Worm (Caenorhabditis elegans) whole organism, late embryonic: ENCODE measurements around the gene F26G1.9.

Source experiments
- F13H6.1 ChIP-seq: sonication (generic microtip); optimal IDR thresholded peaks from 2 replicates; lab custom pipeline; 2016; ENCODE audit warnings: missing genetic modification characterization, missing compliant biosample characterization
- T23F11.4 ChIP-seq: fragments of 200-800 bp; sonication (Bioruptor generic); optimal IDR thresholded peaks from 2 replicates; lab custom pipeline; 2018; ENCODE audit warnings: mild to moderate bottlenecking, missing genetic modification characterization, missing compliant biosample characterization
- ama-1 ChIP-seq: fragments of 150-350 bp; optimal IDR thresholded peaks from 2 replicates; lab custom pipeline; 2014
- ceh-22 ChIP-seq: sonication (generic microtip); optimal IDR thresholded peaks from 2 replicates; lab custom pipeline; 2017; ENCODE audit warnings: missing biosample characterization, missing genetic modification characterization
- ceh-30 ChIP-seq: fragments of 150-350 bp; optimal IDR thresholded peaks from 2 replicates; lab custom pipeline; 2014; ENCODE audit warnings: missing biosample characterization, missing genetic modification characterization
- ceh-34 ChIP-seq: sonication (generic microtip); optimal IDR thresholded peaks from 2 replicates; lab custom pipeline; 2016; ENCODE audit warnings: mild to moderate bottlenecking, missing genetic modification characterization, missing compliant biosample characterization
- ceh-45 ChIP-seq: fragments of 200-800 bp; sonication (Bioruptor generic); IDR thresholded peaks from 2 replicates; pipeline ENCODE4 v1.3.6; 2022; ENCODE audit warnings: missing genetic modification reagents, missing genetic modification characterization, missing compliant biosample characterization
- ceh-48 ChIP-seq: sonication (generic microtip); optimal IDR thresholded peaks from 2 replicates; lab custom pipeline; 2016; ENCODE audit warnings: missing genetic modification characterization, inconsistent platforms, missing compliant biosample characterization
- ceh-9 ChIP-seq: sonication (generic microtip); optimal IDR thresholded peaks from 2 replicates; lab custom pipeline; 2016; ENCODE audit warnings: mild to moderate bottlenecking, missing genetic modification characterization, inconsistent platforms, missing compliant biosample characterization
- che-1 ChIP-seq: sonication (generic microtip); optimal IDR thresholded peaks from 2 replicates; lab custom pipeline; 2016; ENCODE audit warnings: mild to moderate bottlenecking, missing genetic modification characterization, missing compliant biosample characterization
- elt-2 ChIP-seq: sonication (generic microtip); optimal IDR thresholded peaks from 2 replicates; lab custom pipeline; 2016; ENCODE audit warnings: missing genetic modification reagents, missing genetic modification characterization, missing compliant biosample characterization
- elt-4 ChIP-seq: sonication (generic microtip); optimal IDR thresholded peaks from 2 replicates; lab custom pipeline; 2016; ENCODE audit warnings: missing genetic modification characterization, missing compliant biosample characterization
- ets-4 ChIP-seq: sonication (generic microtip); optimal IDR thresholded peaks from 2 replicates; lab custom pipeline; 2016; ENCODE audit warnings: missing genetic modification characterization, missing compliant biosample characterization
- hlh-30 ChIP-seq: sonication (generic microtip); optimal IDR thresholded peaks from 2 replicates; lab custom pipeline; 2017; ENCODE audit warnings: antibody characterized with exemption, missing genetic modification characterization, missing compliant biosample characterization; ENCODE audit not compliant: insufficient read depth
- hlh-8 ChIP-seq: sonication (generic microtip); optimal IDR thresholded peaks from 2 replicates; lab custom pipeline; 2016; ENCODE audit warnings: missing genotype, missing genetic modification characterization, missing compliant biosample characterization
- lim-6 ChIP-seq: sonication (generic microtip); optimal IDR thresholded peaks from 2 replicates; lab custom pipeline; 2016; ENCODE audit warnings: missing genetic modification characterization, missing compliant biosample characterization
- madf-2 ChIP-seq: sonication (generic microtip); optimal IDR thresholded peaks from 2 replicates; lab custom pipeline; 2017; ENCODE audit warnings: missing genetic modification characterization, missing compliant biosample characterization
- mec-3 ChIP-seq: sonication (generic microtip); optimal IDR thresholded peaks from 2 replicates; lab custom pipeline; 2016; ENCODE audit warnings: borderline replicate concordance, missing genetic modification characterization, missing compliant biosample characterization
- nhr-232 ChIP-seq: sonication (generic microtip); optimal IDR thresholded peaks from 2 replicates; lab custom pipeline; 2016; ENCODE audit warnings: missing genetic modification characterization, missing compliant biosample characterization
- npax-4 ChIP-seq: sonication (generic microtip); optimal IDR thresholded peaks from 2 replicates; lab custom pipeline; 2016; ENCODE audit warnings: missing genetic modification characterization, missing compliant biosample characterization
- pax-1 ChIP-seq: fragments of 150-350 bp; optimal IDR thresholded peaks from 2 replicates; lab custom pipeline; 2014; ENCODE audit warnings: missing biosample characterization, missing genetic modification characterization
- pha-2 ChIP-seq: sonication (generic microtip); optimal IDR thresholded peaks from 2 replicates; lab custom pipeline; 2017; ENCODE audit warnings: mild to moderate bottlenecking, missing genetic modification characterization, missing compliant biosample characterization
- pqm-1 ChIP-seq: sonication (generic microtip); optimal IDR thresholded peaks from 2 replicates; lab custom pipeline; 2016; ENCODE audit warnings: missing genetic modification characterization, missing compliant biosample characterization
- ref-2 ChIP-seq: sonication (generic microtip); optimal IDR thresholded peaks from 2 replicates; lab custom pipeline; 2016; ENCODE audit warnings: missing genetic modification characterization, missing compliant biosample characterization
- rnt-1 ChIP-seq: sonication (generic microtip); optimal IDR thresholded peaks from 2 replicates; lab custom pipeline; 2016; ENCODE audit warnings: missing genetic modification characterization, missing compliant biosample characterization
- sdc-2 ChIP-seq: sonication (generic microtip); optimal IDR thresholded peaks from 2 replicates; lab custom pipeline; 2016; ENCODE audit warnings: missing genotype, missing genetic modification characterization, missing compliant biosample characterization
- sox-2 ChIP-seq: fragments of 200-800 bp; sonication (Bioruptor generic); IDR thresholded peaks from 2 replicates; pipeline ENCODE4 v1.3.6; 2022; ENCODE audit warnings: missing genetic modification reagents, missing genetic modification characterization, missing compliant biosample characterization
- tbx-2 ChIP-seq: sonication (generic microtip); optimal IDR thresholded peaks from 2 replicates; lab custom pipeline; 2016; ENCODE audit warnings: missing genetic modification characterization, missing compliant biosample characterization
- tbx-7 ChIP-seq: sonication (generic microtip); optimal IDR thresholded peaks from 2 replicates; lab custom pipeline; 2016; ENCODE audit warnings: missing genotype, missing genetic modification characterization, missing compliant biosample characterization
- unc-3 ChIP-seq, 2 experiments: fragments of 200-800 bp in 1 of 2; sonication (Bioruptor generic) in 1 of 2; sonication (generic microtip) in 1 of 2; conservative IDR thresholded peaks in 1 of 2; optimal IDR thresholded peaks in 1 of 2; 2 replicates each; pipeline versions ENCODE4 v1.3.6 to Lab custom; 2016 to 2022; ENCODE audit warnings: missing compliant biosample characterization in 2 of 2, missing genetic modification characterization in 2 of 2, missing genetic modification reagents in 1 of 2
- unc-42 ChIP-seq: sonication (generic microtip); optimal IDR thresholded peaks from 2 replicates; lab custom pipeline; 2016; ENCODE audit warnings: missing genotype, missing genetic modification characterization, missing compliant biosample characterization
- unc-55 ChIP-seq: sonication (generic microtip); optimal IDR thresholded peaks from 2 replicates; lab custom pipeline; 2017; ENCODE audit warnings: missing biosample characterization, missing genetic modification reagents, missing genetic modification characterization
- unc-86 ChIP-seq: sonication (generic microtip); optimal IDR thresholded peaks from 2 replicates; lab custom pipeline; 2016; ENCODE audit warnings: missing genetic modification characterization, missing compliant biosample characterization

F26G1.9 gene

DNA sequence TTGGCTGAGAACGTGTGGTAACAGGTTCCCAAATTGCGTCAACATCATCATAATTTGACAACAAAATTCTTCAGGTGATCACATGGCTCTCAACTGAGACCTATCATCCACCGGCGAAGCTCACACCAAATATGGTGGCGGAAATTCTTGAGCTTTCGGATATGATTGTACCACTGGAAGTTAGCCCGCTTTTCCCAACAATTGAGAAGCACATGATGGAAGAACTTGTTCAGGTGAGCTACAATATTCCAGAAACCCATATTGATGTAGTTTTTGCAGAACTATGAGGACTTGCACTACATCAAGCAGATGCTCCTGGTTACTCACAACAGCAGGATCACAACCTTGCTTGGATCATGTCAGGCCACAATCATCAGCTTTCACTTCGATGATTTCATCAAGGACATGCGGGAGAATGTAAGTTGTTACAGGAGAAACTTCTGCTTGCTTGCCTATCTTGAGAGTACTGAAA lies 21.5 kb downstream of the F26G1.9 start, which contains the start of gene F41C3.1:
Gene F41C3.1, plus strand, starts transcription at position 51 of the 472 bp plus-strand sequence.
- TF ChIP-seq ceh-45 (GFP tag; lab: Robert Waterston, UW) (no peak), ceh-22 (no peak), F13H6.1 (tag; lab: Kevin White, UChicago) (no peak), nhr-232 (tag; lab: Kevin White, UChicago) (no peak), elt-2 (no peak)

DNA sequence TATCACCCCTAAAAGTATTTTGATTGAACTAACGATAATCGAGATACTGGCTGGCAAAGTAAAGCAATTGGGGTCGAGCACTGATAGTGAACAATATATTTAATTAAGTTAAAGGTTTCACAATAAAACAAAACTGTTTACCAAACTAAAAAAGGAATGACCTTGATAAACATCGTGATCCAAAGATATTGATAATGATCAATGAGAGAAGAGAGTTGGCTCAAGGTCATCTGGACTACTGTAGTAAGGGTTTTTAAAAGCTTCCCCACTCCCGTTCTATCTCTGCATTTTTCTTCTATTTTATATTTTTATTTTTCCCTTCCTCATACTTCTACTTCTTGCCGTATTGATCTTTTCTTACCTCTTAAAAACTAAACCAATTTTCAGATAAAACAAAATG lies 24.2 kb downstream of the F26G1.9 start, which contains the start of gene F41C3.2:
Gene F41C3.2, plus strand, starts transcription at position 388 of the 400 bp plus-strand sequence.
- TF ChIP-seq unc-86 (tag; lab: Kevin White, UChicago): no peak
- TF ChIP-seq ets-4 (tag; lab: Kevin White, UChicago): no peak
- TF ChIP-seq madf-2: no peak
- TF ChIP-seq tbx-7 (tag; lab: Kevin White, UChicago): no peak
- TF ChIP-seq ama-1: no peak

DNA sequence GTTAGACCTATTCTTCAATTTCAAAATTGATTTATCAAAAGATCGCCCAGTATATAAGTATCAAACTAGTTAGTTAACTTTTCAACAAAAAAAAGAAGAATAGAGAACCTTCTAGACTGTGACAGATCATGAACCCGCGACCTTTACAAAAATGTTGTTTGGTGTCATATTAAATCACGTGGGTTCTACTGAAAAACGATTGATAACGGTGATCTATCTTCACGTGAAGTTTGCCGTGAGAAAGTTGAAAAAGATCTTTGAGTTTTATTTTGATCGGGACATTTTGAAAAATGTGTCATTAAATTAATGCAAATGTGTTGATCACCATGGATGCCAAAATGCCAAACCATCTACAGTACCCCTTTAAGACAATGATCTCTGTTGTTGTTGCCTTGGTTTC lies 25.4 kb downstream of the F26G1.9 start:
- no peak for TF ChIP-seq ceh-22
- no peak for TF ChIP-seq nhr-232 (tag; lab: Kevin White, UChicago)
- TF ChIP-seq ceh-45 (GFP tag; lab: Robert Waterston, UW): no peak
- TF ChIP-seq ceh-30 (tag; lab: Kevin White, UChicago): no peak
- TF ChIP-seq ceh-34 (tag; lab: Kevin White, UChicago): no peak
- no peak for TF ChIP-seq sdc-2 (tag; lab: Kevin White, UChicago)
- no peak for TF ChIP-seq tbx-2 (tag; lab: Kevin White, UChicago)
- TF ChIP-seq pha-2 (tag; lab: Kevin White, UChicago): no peak
- no peak for TF ChIP-seq mec-3 (tag; lab: Kevin White, UChicago)
- TF ChIP-seq ref-2 (tag; lab: Kevin White, UChicago): no peak
- TF ChIP-seq pax-1 (tag; lab: Kevin White, UChicago): no peak
- TF ChIP-seq madf-2: no peak

DNA sequence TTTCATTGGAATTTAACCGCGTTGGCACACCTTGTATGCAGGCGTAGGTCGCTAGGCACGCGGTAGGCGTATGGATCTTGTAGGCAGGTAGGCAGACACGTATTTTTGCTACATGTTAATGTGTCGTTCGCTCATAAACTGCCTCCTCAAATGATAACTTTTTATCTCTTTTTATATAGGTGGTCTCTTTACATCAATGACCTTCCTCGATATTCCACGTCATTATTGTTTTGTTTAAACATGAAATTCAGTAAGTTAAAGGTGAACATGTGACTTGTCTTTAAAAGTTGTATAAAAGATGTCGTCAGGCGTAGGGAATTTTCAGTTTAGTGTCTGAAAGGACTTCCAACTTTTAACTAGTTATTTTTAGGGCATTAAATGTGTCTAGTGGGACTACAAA lies 26.1 kb downstream of the F26G1.9 start:
- no peak for TF ChIP-seq rnt-1
- TF ChIP-seq npax-4 (tag; lab: Kevin White, UChicago): no peak
- TF ChIP-seq lim-6 (tag; lab: Kevin White, UChicago): no peak
- no peak for TF ChIP-seq ets-4 (tag; lab: Kevin White, UChicago)
- no peak for TF ChIP-seq hlh-8 (tag; lab: Kevin White, UChicago)
- no peak for TF ChIP-seq ceh-45 (GFP tag; lab: Robert Waterston, UW)
- no peak for TF ChIP-seq che-1 (tag; lab: Kevin White, UChicago)
- no peak for TF ChIP-seq ceh-48
- no peak for TF ChIP-seq sox-2 (GFP tag; lab: Robert Waterston, UW)
- TF ChIP-seq pqm-1 (tag; lab: Kevin White, UChicago): no peak
- TF ChIP-seq tbx-2 (tag; lab: Kevin White, UChicago): no peak
- TF ChIP-seq unc-3 (GFP tag; conservative IDR thresholded peaks at IDR 0.05; lab: Robert Waterston, UW): no peak
- no peak for TF ChIP-seq unc-3 (tag; optimal IDR thresholded peaks at IDR 0.05; lab: Kevin White, UChicago)
- no peak for TF ChIP-seq pha-2 (tag; lab: Kevin White, UChicago)
- no peak for TF ChIP-seq T23F11.4 (GFP tag; lab: Kevin White, UChicago)
- no peak for TF ChIP-seq madf-2
- no peak for TF ChIP-seq ceh-9 (tag; lab: Kevin White, UChicago)
- TF ChIP-seq unc-55 (GFP tag; lab: Kevin White, UChicago): no peak
- no peak for TF ChIP-seq elt-4

DNA sequence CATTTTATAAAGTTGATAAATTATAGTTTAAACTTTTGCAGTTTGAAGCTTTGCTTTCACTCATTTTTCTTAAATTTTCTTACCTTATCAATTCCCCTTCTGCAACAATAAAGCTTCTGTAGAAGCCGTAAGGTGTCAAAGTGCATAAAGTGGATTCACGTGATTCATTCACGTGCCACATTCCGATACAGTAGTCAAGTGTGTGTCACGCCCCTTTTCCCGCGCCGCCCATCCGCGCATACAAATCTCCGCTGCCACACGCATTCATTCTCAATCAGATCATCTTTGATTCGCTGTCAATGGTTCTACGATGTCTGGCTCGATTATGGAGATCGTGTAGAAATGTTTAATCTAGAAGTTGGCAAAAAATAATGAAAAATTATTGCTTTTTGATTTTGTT lies 26.7 kb downstream of the F26G1.9 start:
- TF ChIP-seq ets-4 (tag; lab: Kevin White, UChicago) (no peak), unc-42 (tag; lab: Kevin White, UChicago) (no peak), ama-1 (no peak), hlh-30 (tag; lab: Kevin White, UChicago) (peak; percentile 22), unc-55 (GFP tag; lab: Kevin White, UChicago) (no peak), che-1 (tag; lab: Kevin White, UChicago) (no peak)
- TF ChIP-seq, all 69 proteins: peak for 1
